Worm (Caenorhabditis elegans) whole organism, young adult: ENCODE measurements around the gene scly-1.

Experiments used
- C06A6.2 ChIP-seq: fragments of 200-800 bp; sonication (Bioruptor generic); conservative IDR thresholded peaks from 2 replicates; pipeline ENCODE4 v1.3.6; 2022; ENCODE audit warnings: missing genetic modification characterization, missing compliant biosample characterization
- F33H1.4 ChIP-seq: fragments of 200-800 bp; sonication (Bioruptor generic); IDR thresholded peaks from 2 replicates; pipeline ENCODE4 v1.3.6; 2022; ENCODE audit warnings: missing genetic modification reagents, missing genetic modification characterization, missing compliant biosample characterization
- F49E8.2 ChIP-seq: sonication (generic microtip); optimal IDR thresholded peaks from 3 replicates; lab custom pipeline; 2017; ENCODE audit warnings: missing genetic modification characterization, mild to moderate bottlenecking, missing compliant biosample characterization, antibody characterized with exemption, moderate library complexity; ENCODE audit not compliant: insufficient read depth
- cebp-1 ChIP-seq, 2 experiments: fragments of 200-800 bp in 1 of 2; sonication (Bioruptor generic) in 1 of 2; sonication (generic microtip) in 1 of 2; IDR thresholded peaks in 1 of 2; optimal IDR thresholded peaks in 1 of 2; 2 replicates each; pipeline versions ENCODE4 v1.3.6 to Lab custom; 2017 to 2022; ENCODE audit warnings: missing compliant biosample characterization in 2 of 2, missing genetic modification characterization in 2 of 2, mild to moderate bottlenecking in 1 of 2, missing genetic modification reagents in 1 of 2, moderate library complexity in 1 of 2
- efl-1 ChIP-seq: fragments of 150-350 bp; optimal IDR thresholded peaks from 2 replicates; lab custom pipeline; 2014; ENCODE audit warnings: missing biosample characterization, missing genetic modification reagents, missing genetic modification characterization
- fkh-3 ChIP-seq: sonication (generic microtip); optimal IDR thresholded peaks from 2 replicates; lab custom pipeline; 2016; ENCODE audit warnings: mild to moderate bottlenecking, missing genetic modification characterization, missing compliant biosample characterization
- nhr-80 ChIP-seq: sonication (generic microtip); optimal IDR thresholded peaks from 2 replicates; lab custom pipeline; 2016; ENCODE audit warnings: missing genetic modification characterization, missing compliant biosample characterization
- rcor-1 ChIP-seq: fragments of 200-800 bp; sonication (Bioruptor generic); IDR thresholded peaks from 2 replicates; pipeline ENCODE4 v1.3.6; 2022; ENCODE audit warnings: missing genetic modification reagents, missing genetic modification characterization, missing compliant biosample characterization
- rec-8 ChIP-seq, 2 experiments: sonication (generic microtip); optimal IDR thresholded peaks; 2 replicates each; lab custom pipeline; 2016; ENCODE audit warnings: mild to moderate bottlenecking in 2 of 2, missing genetic modification characterization in 2 of 2, missing genetic modification reagents in 2 of 2, missing genotype in 2 of 2, missing biosample characterization in 1 of 2, missing compliant biosample characterization in 1 of 2, moderate library complexity in 1 of 2
- somi-1 ChIP-seq: fragments of 200-800 bp; sonication (Bioruptor generic); optimal IDR thresholded peaks from 2 replicates; lab custom pipeline; 2018; ENCODE audit warnings: mild to moderate bottlenecking, missing genetic modification characterization, missing compliant biosample characterization
- tbp1 ChIP-seq: fragments of 200-800 bp; sonication (Bioruptor generic); optimal IDR thresholded peaks from 2 replicates; lab custom pipeline; 2018; ENCODE audit warnings: mild to moderate bottlenecking, missing genetic modification characterization, missing compliant biosample characterization
- unc-62 ChIP-seq: fragments of 150-350 bp; optimal IDR thresholded peaks from 2 replicates; lab custom pipeline; 2014; ENCODE audit warnings: missing biosample characterization, missing genetic modification reagents, missing genetic modification characterization
- ztf-26 ChIP-seq: sonication (generic microtip); optimal IDR thresholded peaks from 2 replicates; lab custom pipeline; 2017; ENCODE audit warnings: missing genetic modification characterization, missing compliant biosample characterization
- ztf-6 ChIP-seq: fragments of 200-800 bp; sonication (Bioruptor generic); IDR thresholded peaks from 2 replicates; pipeline ENCODE4 v1.3.6; 2022; ENCODE audit warnings: missing genetic modification reagents, missing genetic modification characterization, missing compliant biosample characterization

DNA sequence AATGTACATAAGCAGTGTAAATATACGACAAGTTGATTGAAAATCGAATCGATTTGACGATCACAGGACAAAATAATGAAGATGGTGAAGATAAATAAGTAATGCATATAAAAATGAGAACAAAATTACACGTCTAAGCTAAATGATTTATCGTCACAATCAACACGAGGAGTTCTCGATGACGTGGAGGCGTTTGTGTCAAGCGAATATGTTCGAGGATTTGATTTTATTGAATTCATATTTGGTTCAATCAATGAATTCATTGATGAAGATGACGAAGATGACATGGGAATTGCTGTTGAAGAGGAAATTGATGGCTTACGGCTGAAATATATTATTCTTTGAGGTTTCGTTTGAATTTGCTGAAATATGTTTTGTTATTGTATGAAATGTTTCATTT is 11.6 kb upstream of the scly-1 start, which contains the start of gene nyn-3:
- TF ChIP-seq cebp-1 (GFP tag; IDR thresholded peaks at IDR 0.05; lab: Robert Waterston, UW), result no peak
- no peak for TF ChIP-seq cebp-1 (tag; optimal IDR thresholded peaks at IDR 0.05; lab: Kevin White, UChicago)
- TF ChIP-seq ztf-6 (GFP tag; lab: Robert Waterston, UW), result no peak
- TF ChIP-seq tbp1 (GFP tag; lab: Kevin White, UChicago), result no peak
- no peak for TF ChIP-seq fkh-3 (tag; lab: Kevin White, UChicago)
- no peak for TF ChIP-seq somi-1 (GFP tag; lab: Kevin White, UChicago)
- TF ChIP-seq efl-1, result no peak
- TF ChIP-seq rec-8 (tag; optimal IDR thresholded peaks at IDR 0.05; lab: Kevin White, UChicago), result no peak
- TF ChIP-seq F33H1.4 (GFP tag; lab: Robert Waterston, UW), result no peak
- no peak for TF ChIP-seq F49E8.2 (tag; lab: Kevin White, UChicago)
- TF ChIP-seq unc-62 (GFP tag; lab: Kevin White, UChicago), result no peak
- no peak for TF ChIP-seq rcor-1 (GFP tag; lab: Robert Waterston, UW)
- no peak for TF ChIP-seq C06A6.2 (GFP tag; lab: Robert Waterston, UW)
- no peak for TF ChIP-seq nhr-80 (tag; lab: Kevin White, UChicago)
- no peak for TF ChIP-seq ztf-26
